Fruit fly (Drosophila melanogaster) whole organism, embryonic: ENCODE results near the gene fry.

Source experiments
- Bgb ChIP-seq: fragments of 200-800 bp; sonication (Bioruptor generic); IDR thresholded peaks from 2 replicates; pipeline ENCODE4 v1.3.6; 2022; ENCODE audit warnings: missing biosample characterization, missing genetic modification characterization; ENCODE audit not compliant: partially characterized antibody
- CG10543 ChIP-seq: fragments of 200-800 bp; sonication (Bioruptor generic); optimal IDR thresholded peaks from 3 replicates; lab custom pipeline; 2017; ENCODE audit warnings: missing biosample characterization, mild to moderate bottlenecking, missing genetic modification characterization, moderate library complexity
- CG10654 ChIP-seq: fragments of 200-800 bp; sonication (Bioruptor generic); optimal IDR thresholded peaks from 2 replicates; lab custom pipeline; 2016; ENCODE audit warnings: missing biosample characterization, missing genetic modification characterization
- CG10959 ChIP-seq: fragments of 200-800 bp; sonication (Bioruptor generic); IDR thresholded peaks from 2 replicates; pipeline ENCODE4 v1.3.6; 2022; ENCODE audit warnings: missing biosample characterization, missing genetic modification characterization
- CG11398 ChIP-seq: fragments of 200-800 bp; sonication (Bioruptor generic); optimal IDR thresholded peaks from 2 replicates; lab custom pipeline; 2016; ENCODE audit warnings: missing biosample characterization, missing genetic modification characterization
- CG11456 ChIP-seq: fragments of 200-800 bp; sonication (Bioruptor generic); IDR thresholded peaks from 3 replicates; pipeline ENCODE4 v1.3.6; 2022; ENCODE audit warnings: missing biosample characterization, missing genetic modification characterization
- CG12299 ChIP-seq: fragments of 200-800 bp; sonication (Bioruptor generic); optimal IDR thresholded peaks from 2 replicates; lab custom pipeline; 2018; ENCODE audit warnings: missing biosample characterization, mild to moderate bottlenecking, missing genetic modification characterization
- CG13424 ChIP-seq: fragments of 200-800 bp; sonication (Bioruptor generic); optimal IDR thresholded peaks from 2 replicates; lab custom pipeline; 2019; ENCODE audit warnings: missing biosample characterization, mild to moderate bottlenecking, missing genetic modification characterization, moderate library complexity
- CG1529 ChIP-seq: fragments of 200-800 bp; sonication (Bioruptor generic); optimal IDR thresholded peaks from 3 replicates; lab custom pipeline; 2018; ENCODE audit warnings: missing biosample characterization, missing genetic modification characterization
- CG15696 ChIP-seq: fragments of 200-800 bp; sonication (Bioruptor generic); optimal IDR thresholded peaks from 2 replicates; lab custom pipeline; 2019; ENCODE audit warnings: missing biosample characterization, mild to moderate bottlenecking, missing genetic modification characterization, moderate library complexity
- CG17829 ChIP-seq: fragments of 200-800 bp; optimal IDR thresholded peaks from 2 replicates; lab custom pipeline; 2019; ENCODE audit warnings: missing biosample characterization, mild to moderate bottlenecking, missing genetic modification characterization, moderate library complexity
- CG2199 ChIP-seq: fragments of 200-800 bp; sonication (Bioruptor generic); IDR thresholded peaks from 3 replicates; pipeline ENCODE4 v1.3.6; 2022; ENCODE audit warnings: missing biosample characterization, missing genetic modification characterization
- CG2202 ChIP-seq: fragments of 200-800 bp; sonication (Bioruptor generic); optimal IDR thresholded peaks from 2 replicates; lab custom pipeline; 2018; ENCODE audit warnings: missing biosample characterization, mild to moderate bottlenecking, missing genetic modification characterization
- CG30403 ChIP-seq: fragments of 200-800 bp; sonication (Bioruptor generic); optimal IDR thresholded peaks from 3 replicates; lab custom pipeline; 2016; ENCODE audit warnings: missing biosample characterization, missing genetic modification characterization
- CG33213 ChIP-seq: fragments of 200-800 bp; sonication (Bioruptor generic); optimal IDR thresholded peaks from 3 replicates; lab custom pipeline; 2016; ENCODE audit warnings: missing biosample characterization, missing genetic modification characterization
- CG3726 ChIP-seq: fragments of 200-800 bp; sonication (Bioruptor generic); IDR thresholded peaks from 3 replicates; pipeline ENCODE4, ENCODE4 v1.3.6; 2022; ENCODE audit warnings: missing biosample characterization, missing genetic modification characterization
- CG3838 ChIP-seq: fragments of 200-800 bp; sonication (Bioruptor generic); optimal IDR thresholded peaks from 3 replicates; lab custom pipeline; 2016; ENCODE audit warnings: missing biosample characterization, missing genetic modification characterization
- CG5180 ChIP-seq: fragments of 200-800 bp; sonication (Bioruptor generic); optimal IDR thresholded peaks from 3 replicates; lab custom pipeline; 2017; ENCODE audit warnings: missing biosample characterization, missing genetic modification characterization, mild to moderate bottlenecking, moderate library complexity, missing genetic modification reagents
- CG6654 ChIP-seq: fragments of 200-800 bp; sonication (Bioruptor generic); optimal IDR thresholded peaks from 2 replicates; lab custom pipeline; 2017; ENCODE audit warnings: missing biosample characterization, mild to moderate bottlenecking, missing genetic modification characterization
- CG9727 ChIP-seq: fragments of 200-800 bp; sonication (Bioruptor generic); optimal IDR thresholded peaks from 3 replicates; lab custom pipeline; 2017; ENCODE audit warnings: missing biosample characterization, mild to moderate bottlenecking, missing genetic modification characterization
- D19A ChIP-seq: fragments of 200-800 bp; optimal IDR thresholded peaks from 3 replicates; lab custom pipeline; 2019; ENCODE audit warnings: missing biosample characterization, mild to moderate bottlenecking, missing genetic modification characterization, moderate library complexity
- Dad ChIP-seq: fragments of 200-800 bp; sonication (Bioruptor generic); optimal IDR thresholded peaks from 3 replicates; lab custom pipeline; 2016; ENCODE audit warnings: missing biosample characterization, missing genetic modification characterization
- Doc3 ChIP-seq: fragments of 200-800 bp; sonication (Bioruptor generic); IDR thresholded peaks from 3 replicates; pipeline ENCODE4 v1.3.6; 2022; ENCODE audit warnings: missing biosample characterization, missing genetic modification characterization; ENCODE audit not compliant: partially characterized antibody
- Drgx ChIP-seq: fragments of 200-800 bp; sonication (Bioruptor generic); IDR thresholded peaks from 2 replicates; pipeline ENCODE4 v1.3.6; 2022; ENCODE audit warnings: missing biosample characterization, missing genetic modification characterization
- E2f2 ChIP-seq: fragments of 200-800 bp; sonication (Bioruptor generic); IDR thresholded peaks from 2 replicates; pipeline ENCODE4 v1.3.6; 2022; ENCODE audit warnings: missing biosample characterization, missing genetic modification characterization
- GATAe ChIP-seq: fragments of 200-800 bp; sonication (Bioruptor generic); conservative IDR thresholded peaks from 2 replicates; pipeline ENCODE4 v1.3.6; 2022; ENCODE audit warnings: missing biosample characterization, missing genetic modification characterization
- Gsc ChIP-seq: fragments of 200-800 bp; sonication (Bioruptor generic); IDR thresholded peaks from 2 replicates; pipeline ENCODE4 v1.3.6; 2022; ENCODE audit warnings: missing biosample characterization, missing genetic modification characterization
- HmgZ ChIP-seq: fragments of 200-800 bp; sonication (Bioruptor generic); optimal IDR thresholded peaks from 2 replicates; lab custom pipeline; 2018; ENCODE audit warnings: missing biosample characterization, mild to moderate bottlenecking, missing genetic modification characterization
- Hr3 ChIP-seq: fragments of 200-800 bp; sonication (Bioruptor generic); optimal IDR thresholded peaks from 3 replicates; lab custom pipeline; 2016; ENCODE audit warnings: missing biosample characterization, missing genetic modification characterization
- Hr78 ChIP-seq, 2 experiments: fragments of 200-800 bp in 1 of 2; fragments of >200 bp in 1 of 2; sonication (Bioruptor generic) in 1 of 2; optimal IDR thresholded peaks; 2 replicates each; lab custom pipeline; 2017 to 2019; ENCODE audit warnings: missing biosample characterization in 2 of 2, missing genetic modification characterization in 2 of 2, mild to moderate bottlenecking in 1 of 2, moderate library complexity in 1 of 2
- NC2α ChIP-seq: fragments of 200-800 bp; sonication (Bioruptor generic); optimal IDR thresholded peaks from 2 replicates; lab custom pipeline; 2016; ENCODE audit warnings: missing biosample characterization, missing genetic modification characterization
- NFAT ChIP-seq: fragments of 200-800 bp; sonication (Bioruptor generic); IDR thresholded peaks from 2 replicates; pipeline ENCODE4 v1.3.6; 2022; ENCODE audit warnings: missing biosample characterization, missing genetic modification characterization
- PHDP ChIP-seq: fragments of 200-800 bp; sonication (Bioruptor generic); optimal IDR thresholded peaks from 3 replicates; lab custom pipeline; 2018; ENCODE audit warnings: missing biosample characterization, mild to moderate bottlenecking, missing genetic modification characterization, moderate library complexity
- TFAM ChIP-seq: fragments of 200-800 bp; sonication (Bioruptor generic); optimal IDR thresholded peaks from 2 replicates; lab custom pipeline; 2017; ENCODE audit warnings: missing biosample characterization, missing genetic modification characterization, inconsistent platforms
- Tbp ChIP-seq: fragments of >200 bp; optimal IDR thresholded peaks from 2 replicates; lab custom pipeline; 2018; ENCODE audit warnings: missing biosample characterization, missing genetic modification characterization
- YL-1 ChIP-seq: fragments of 200-800 bp; sonication (Bioruptor generic); optimal IDR thresholded peaks from 3 replicates; lab custom pipeline; 2017; ENCODE audit warnings: missing biosample characterization, mild to moderate bottlenecking, missing genetic modification characterization
- az2 ChIP-seq: fragments of 200-800 bp; sonication (Bioruptor generic); optimal IDR thresholded peaks from 3 replicates; lab custom pipeline; 2016; ENCODE audit warnings: missing biosample characterization, missing genetic modification characterization
- bbx ChIP-seq: fragments of 200-800 bp; sonication (Bioruptor generic); IDR thresholded peaks from 2 replicates; pipeline ENCODE4 v1.3.6; 2022; ENCODE audit warnings: missing biosample characterization, missing genetic modification characterization; ENCODE audit not compliant: partially characterized antibody
- chif ChIP-seq, 2 experiments: fragments of 200-800 bp; sonication (Bioruptor generic); optimal IDR thresholded peaks; 3 replicates each; lab custom pipeline; 2016; ENCODE audit warnings: missing biosample characterization in 2 of 2, missing genetic modification characterization in 2 of 2
- chn ChIP-seq: fragments of 200-800 bp; sonication (Bioruptor generic); optimal IDR thresholded peaks from 2 replicates; lab custom pipeline; 2016; ENCODE audit warnings: missing biosample characterization, missing genetic modification characterization
- ci ChIP-seq: fragments of 200-800 bp; sonication (Bioruptor generic); IDR thresholded peaks from 3 replicates; pipeline ENCODE4 v1.3.6; 2022; ENCODE audit warnings: missing biosample characterization, missing genetic modification characterization
- dan ChIP-seq: fragments of 200-800 bp; sonication (Bioruptor generic); IDR thresholded peaks from 2 replicates; pipeline ENCODE4 v1.3.6; 2022; ENCODE audit warnings: missing biosample characterization, missing genetic modification characterization
- danr ChIP-seq: fragments of 200-800 bp; sonication (Bioruptor generic); IDR thresholded peaks from 2 replicates; pipeline ENCODE4 v1.3.6; 2022; ENCODE audit warnings: missing biosample characterization, missing genetic modification characterization
- dmrt11E ChIP-seq: fragments of 200-800 bp; sonication (Bioruptor generic); optimal IDR thresholded peaks from 3 replicates; lab custom pipeline; 2018; ENCODE audit warnings: missing biosample characterization, mild to moderate bottlenecking, missing genetic modification characterization, moderate library complexity
- dmrt99B ChIP-seq: fragments of 200-800 bp; sonication (Bioruptor generic); optimal IDR thresholded peaks from 2 replicates; lab custom pipeline; 2018; ENCODE audit warnings: missing biosample characterization, mild to moderate bottlenecking, missing genetic modification characterization, moderate library complexity
- insv ChIP-seq, 2 experiments: fragments of 200-800 bp; sonication (Bioruptor generic); optimal IDR thresholded peaks; 3 replicates each; lab custom pipeline; 2016 to 2018; ENCODE audit warnings: missing biosample characterization in 2 of 2, missing genetic modification characterization in 2 of 2
- nmo ChIP-seq: fragments of 200-800 bp; sonication (Bioruptor generic); optimal IDR thresholded peaks from 2 replicates; lab custom pipeline; 2018; ENCODE audit warnings: missing biosample characterization, mild to moderate bottlenecking, missing genetic modification characterization, moderate library complexity
- repo ChIP-seq: fragments of 200-800 bp; sonication (Bioruptor generic); optimal IDR thresholded peaks from 2 replicates; lab custom pipeline; 2016; ENCODE audit warnings: missing biosample characterization, missing genetic modification characterization
- salm ChIP-seq: fragments of 200-800 bp; sonication (Bioruptor generic); optimal IDR thresholded peaks from 2 replicates; lab custom pipeline; 2018; ENCODE audit warnings: missing biosample characterization, mild to moderate bottlenecking, missing genetic modification characterization
- tap ChIP-seq: fragments of 200-800 bp; optimal IDR thresholded peaks from 3 replicates; lab custom pipeline; 2019; ENCODE audit warnings: missing biosample characterization, mild to moderate bottlenecking, missing genetic modification characterization, moderate library complexity
- tgo ChIP-seq: fragments of 200-800 bp; sonication (Bioruptor generic); IDR thresholded peaks from 3 replicates; pipeline ENCODE4 v1.3.6; 2022; ENCODE audit warnings: missing biosample characterization, missing genetic modification characterization
- wek ChIP-seq: fragments of 200-800 bp; sonication (Bioruptor generic); optimal IDR thresholded peaks from 3 replicates; lab custom pipeline; 2018; ENCODE audit warnings: missing biosample characterization, mild to moderate bottlenecking, missing genetic modification characterization, moderate library complexity

fry gene

dm6 chr3L:9726707-9727106 is 47.8 kb upstream of the fry start, which contains the start of gene Naa60 (continued):
- TF ChIP-seq CG10543 (GFP tag; lab: Kevin White, UChicago) (no peak), CG2199 (GFP tag; lab: Robert Waterston, UW) (no peak), GATAe (no peak), NFAT (no peak), CG11398 (no peak), dmrt11E (no peak), CG3726 (GFP tag; lab: Robert Waterston, UW) (no peak), CG30403 (GFP tag; lab: Kevin White, UChicago) (no peak), CG17829 (tag; lab: Kevin White, UChicago) (peak; percentile 24), chif (GFP tag; optimal IDR thresholded peaks at IDR 0.05; lab: Kevin White, UChicago) (no peak), Gsc (GFP tag; lab: Robert Waterston, UW) (no peak), dan (GFP tag; lab: Robert Waterston, UW) (no peak), repo (GFP tag; lab: Kevin White, UChicago) (no peak), CG10654 (GFP tag; lab: Kevin White, UChicago) (no peak), HmgZ (peak; percentile 54), wek (GFP tag; lab: Kevin White, UChicago) (no peak), CG13424 (tag; lab: Kevin White, UChicago) (no peak), CG5180 (GFP tag; lab: Kevin White, UChicago) (no peak), Drgx (GFP tag; lab: Robert Waterston, UW) (no peak), danr (no peak), CG3838 (GFP tag; lab: Kevin White, UChicago) (no peak), CG33213 (no peak), bbx (peak; percentile 90), TFAM (GFP tag; lab: Kevin White, UChicago) (no peak), dmrt99B (tag; lab: Kevin White, UChicago) (no peak), Dad (no peak), az2 (GFP tag; lab: Kevin White, UChicago) (no peak), chn (peak; percentile 27), CG15696 (tag; lab: Kevin White, UChicago) (no peak), CG11456 (GFP tag; lab: Robert Waterston, UW) (no peak), insv (GFP tag; optimal IDR thresholded peaks at IDR 0.05; lab: Kevin White, UChicago) (peak in 1 of 2 experiments; percentile 94), Tbp (GFP tag; lab: Kevin White, UChicago) (no peak), ci (GFP tag; lab: Robert Waterston, UW) (no peak), CG1529 (GFP tag; lab: Kevin White, UChicago) (no peak), Doc3 (GFP tag; lab: Robert Waterston, UW) (peak; percentile 90), CG12299 (tag; lab: Kevin White, UChicago) (no peak), D19A (tag; lab: Kevin White, UChicago) (no peak), CG6654 (no peak), CG2202 (tag; lab: Kevin White, UChicago) (no peak), NC2α (GFP tag; lab: Kevin White, UChicago) (no peak), PHDP (tag; lab: Kevin White, UChicago) (no peak), CG10959 (GFP tag; lab: Robert Waterston, UW) (no peak), Bgb (GFP tag; lab: Robert Waterston, UW) (peak; percentile 92), YL-1 (GFP tag; lab: Kevin White, UChicago) (peak; percentile 63), Hr3 (no peak), tap (tag; lab: Kevin White, UChicago) (no peak), Hr78 (GFP tag; optimal IDR thresholded peaks at IDR 0.05; lab: Kevin White, UChicago) (no peak), nmo (GFP tag; lab: Kevin White, UChicago) (peak; percentile 39), tgo (GFP tag; lab: Robert Waterston, UW) (no peak), E2f2 (peak; percentile 79), salm (tag; lab: Kevin White, UChicago) (no peak), CG9727 (GFP tag; lab: Kevin White, UChicago) (no peak)
